Worm (Caenorhabditis elegans) whole organism, L3 larva: ENCODE results near the gene sre-32.

Source experiments
- R02D3.7 ChIP-seq: fragments of 150-350 bp; optimal IDR thresholded peaks from 2 replicates; lab custom pipeline; 2014; ENCODE audit warnings: missing biosample characterization, missing genetic modification characterization
- aly-2 ChIP-seq: fragments of 150-350 bp; optimal IDR thresholded peaks from 2 replicates; lab custom pipeline; 2014; ENCODE audit warnings: missing biosample characterization, missing genetic modification characterization
- ama-1 ChIP-seq: fragments of 150-350 bp; optimal IDR thresholded peaks from 2 replicates; lab custom pipeline; 2018
- ceh-28 ChIP-seq: fragments of 150-350 bp; optimal IDR thresholded peaks from 2 replicates; lab custom pipeline; 2014; ENCODE audit warnings: missing biosample characterization, missing genetic modification reagents, missing genetic modification characterization
- egl-27 ChIP-seq: sonication (generic microtip); optimal IDR thresholded peaks from 4 replicates; lab custom pipeline; 2017; ENCODE audit warnings: missing biosample characterization, missing genetic modification reagents, missing genetic modification characterization
- jun-1 ChIP-seq: fragments of 150-350 bp; optimal IDR thresholded peaks from 2 replicates; lab custom pipeline; 2014; ENCODE audit warnings: missing biosample characterization, missing genetic modification reagents, missing genetic modification characterization
- mdl-1 ChIP-seq: fragments of 150-350 bp; optimal IDR thresholded peaks from 2 replicates; lab custom pipeline; 2014; ENCODE audit warnings: missing biosample characterization, missing genetic modification characterization
- nhr-12 ChIP-seq: fragments of 150-350 bp; optimal IDR thresholded peaks from 2 replicates; lab custom pipeline; 2014; ENCODE audit warnings: missing biosample characterization, missing genetic modification characterization
- zag-1 ChIP-seq: fragments of 150-350 bp; optimal IDR thresholded peaks from 2 replicates; lab custom pipeline; 2014; ENCODE audit warnings: missing biosample characterization, missing genetic modification characterization
- ztf-4 ChIP-seq: fragments of 150-350 bp; optimal IDR thresholded peaks from 2 replicates; lab custom pipeline; 2014; ENCODE audit warnings: missing biosample characterization, missing genetic modification characterization

DNA sequence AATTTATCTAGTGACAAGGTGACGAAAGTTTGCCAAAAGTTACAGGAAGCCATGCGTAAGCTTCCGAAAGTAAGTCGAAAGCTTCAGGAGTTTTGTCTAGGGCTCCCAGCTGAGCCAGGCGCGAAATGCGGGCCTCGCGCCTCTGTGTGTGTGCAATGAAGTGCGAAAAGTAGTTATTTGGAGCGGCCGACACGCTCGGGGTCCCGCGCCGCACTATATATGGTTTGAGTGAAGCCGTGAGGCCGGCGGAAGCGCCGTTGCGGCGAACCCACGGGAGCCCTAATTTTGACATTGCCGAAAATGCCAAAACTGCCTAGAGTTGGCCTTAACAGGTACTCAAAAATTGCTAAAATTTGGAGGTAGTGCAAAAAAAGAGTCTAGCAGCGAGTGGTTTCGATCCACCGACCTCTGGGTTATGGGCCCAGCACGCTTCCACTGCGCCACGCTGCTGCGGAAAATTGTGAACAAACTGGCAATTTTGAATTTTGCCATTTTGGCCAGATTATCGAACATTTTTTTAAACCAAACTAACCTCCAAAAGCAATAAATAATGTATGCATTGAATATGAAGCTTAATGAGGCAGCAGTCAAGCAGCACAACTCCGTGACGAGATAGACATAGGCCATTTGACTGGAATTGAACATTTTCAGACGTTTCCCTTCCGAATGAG, 21.2 kb downstream of the sre-32 start:
- TF ChIP-seq zag-1 (tag; lab: Kevin White, UChicago), result no peak
- no peak for TF ChIP-seq aly-2 (tag; lab: Kevin White, UChicago)
- TF ChIP-seq R02D3.7, result no peak
- TF ChIP-seq nhr-12 (tag; lab: Kevin White, UChicago), result no peak
- no peak for TF ChIP-seq ama-1
- TF ChIP-seq ceh-28 (tag; lab: Kevin White, UChicago), result no peak
- no peak for TF ChIP-seq egl-27 (tag; lab: Kevin White, UChicago)
- TF ChIP-seq ztf-4 (tag; lab: Kevin White, UChicago), result no peak
- TF ChIP-seq jun-1 (tag; lab: Kevin White, UChicago), result no peak
- TF ChIP-seq mdl-1 (tag; lab: Kevin White, UChicago), result no peak
